Worm (Caenorhabditis elegans) whole organism, young adult: ENCODE results near the gene Y54F10AM.11.

Experiments
- C06A6.2 ChIP-seq: fragments of 200-800 bp; sonication (Bioruptor generic); conservative IDR thresholded peaks from 2 replicates; pipeline ENCODE4 v1.3.6; 2022; ENCODE audit warnings: missing genetic modification characterization, missing compliant biosample characterization
- F10E7.11 ChIP-seq: sonication (generic microtip); optimal IDR thresholded peaks from 2 replicates; lab custom pipeline; 2017; ENCODE audit warnings: mild to moderate bottlenecking, missing genetic modification characterization, moderate library complexity, missing compliant biosample characterization
- F39B2.1 ChIP-seq: fragments of 200-800 bp; sonication (Bioruptor generic); IDR thresholded peaks from 2 replicates; pipeline ENCODE4 v1.3.6; 2022; ENCODE audit warnings: missing genetic modification reagents, missing genetic modification characterization, missing compliant biosample characterization
- K11D2.4 ChIP-seq: fragments of 200-800 bp; sonication (Bioruptor generic); IDR thresholded peaks from 2 replicates; pipeline ENCODE4 v1.3.6; 2022; ENCODE audit warnings: missing genetic modification reagents, missing genetic modification characterization, missing compliant biosample characterization
- K12H6.12 ChIP-seq: fragments of 200-800 bp; sonication (Bioruptor generic); optimal IDR thresholded peaks from 2 replicates; lab custom pipeline; 2018; ENCODE audit warnings: mild to moderate bottlenecking, missing genetic modification characterization, missing compliant biosample characterization
- T26A5.8 ChIP-seq: sonication (generic microtip); optimal IDR thresholded peaks from 2 replicates; lab custom pipeline; 2016; ENCODE audit warnings: missing genetic modification characterization, missing compliant biosample characterization
- Y53G8AR.9 ChIP-seq: fragments of 200-800 bp; sonication (Bioruptor generic); conservative IDR thresholded peaks from 2 replicates; pipeline ENCODE4 v1.3.6; 2022; ENCODE audit warnings: missing genetic modification reagents, missing genetic modification characterization, missing compliant biosample characterization
- Y95B8A.8 ChIP-seq: fragments of 200-800 bp; sonication (Bioruptor generic); IDR thresholded peaks from 2 replicates; pipeline ENCODE4 v1.3.6; 2022; ENCODE audit warnings: missing genetic modification reagents, missing genetic modification characterization, missing compliant biosample characterization
- ZK185.1 ChIP-seq: sonication (generic microtip); optimal IDR thresholded peaks from 2 replicates; lab custom pipeline; 2016; ENCODE audit warnings: mild to moderate bottlenecking, missing genetic modification characterization, missing compliant biosample characterization; ENCODE audit not compliant: poor library complexity, severe bottlenecking
- aptf-3 ChIP-seq: fragments of 200-800 bp; sonication (Bioruptor generic); IDR thresholded peaks from 2 replicates; pipeline ENCODE4 v1.3.6; 2022; ENCODE audit warnings: missing genetic modification characterization, missing compliant biosample characterization
- attf-3 ChIP-seq: fragments of 200-800 bp; sonication (Bioruptor generic); conservative IDR thresholded peaks from 2 replicates; pipeline ENCODE4 v1.3.6; 2022; ENCODE audit warnings: missing genetic modification reagents, missing genetic modification characterization, missing compliant biosample characterization
- cebp-1 ChIP-seq, 2 experiments: fragments of 200-800 bp in 1 of 2; sonication (Bioruptor generic) in 1 of 2; sonication (generic microtip) in 1 of 2; IDR thresholded peaks in 1 of 2; optimal IDR thresholded peaks in 1 of 2; 2 replicates each; pipeline versions ENCODE4 v1.3.6 to Lab custom; 2017 to 2022; ENCODE audit warnings: missing compliant biosample characterization in 2 of 2, missing genetic modification characterization in 2 of 2, mild to moderate bottlenecking in 1 of 2, missing genetic modification reagents in 1 of 2, moderate library complexity in 1 of 2
- ceh-27 ChIP-seq: fragments of 200-800 bp; sonication (Bioruptor generic); optimal IDR thresholded peaks from 2 replicates; lab custom pipeline; 2018; ENCODE audit warnings: mild to moderate bottlenecking, missing genetic modification characterization, moderate library complexity, missing compliant biosample characterization
- ceh-40 ChIP-seq: fragments of 200-800 bp; sonication (Bioruptor generic); IDR thresholded peaks from 2 replicates; pipeline ENCODE4 v1.3.6; 2022; ENCODE audit warnings: missing genetic modification characterization, missing compliant biosample characterization
- egl-18 ChIP-seq: fragments of 200-800 bp; sonication (Bioruptor generic); IDR thresholded peaks from 2 replicates; pipeline ENCODE4 v1.3.6; 2022; ENCODE audit warnings: missing genetic modification reagents, missing genetic modification characterization, missing compliant biosample characterization
- egl-44 ChIP-seq: fragments of 200-800 bp; sonication (Bioruptor generic); IDR thresholded peaks from 2 replicates; pipeline ENCODE4 v1.3.6; 2022; ENCODE audit warnings: missing genetic modification reagents, missing genetic modification characterization, missing compliant biosample characterization
- egrh-3 ChIP-seq: fragments of 200-800 bp; sonication (Bioruptor generic); IDR thresholded peaks from 2 replicates; pipeline ENCODE4 v1.3.6; 2022; ENCODE audit warnings: missing genetic modification reagents, missing genetic modification characterization, missing compliant biosample characterization
- gei-17 ChIP-seq: fragments of 200-800 bp; sonication (Bioruptor generic); optimal IDR thresholded peaks from 2 replicates; lab custom pipeline; 2018; ENCODE audit warnings: mild to moderate bottlenecking, missing genetic modification characterization, missing compliant biosample characterization
- hmg-1.2 ChIP-seq: fragments of 200-800 bp; sonication (Bioruptor generic); IDR thresholded peaks from 2 replicates; pipeline ENCODE4 v1.3.6; 2022; ENCODE audit warnings: missing genetic modification reagents, missing genetic modification characterization, missing compliant biosample characterization
- let-607 ChIP-seq, 2 experiments: fragments of 200-800 bp in 1 of 2; sonication (Bioruptor generic) in 1 of 2; sonication (generic microtip) in 1 of 2; optimal IDR thresholded peaks; 2 replicates each; lab custom pipeline; 2016 to 2018; ENCODE audit warnings: mild to moderate bottlenecking in 2 of 2, missing compliant biosample characterization in 2 of 2, missing genetic modification characterization in 2 of 2, moderate library complexity in 2 of 2, missing genotype in 1 of 2
- lin-35 ChIP-seq, 3 experiments: fragments of 150-350 bp in 2 of 3; sonication (generic microtip) in 1 of 3; optimal IDR thresholded peaks; 2 replicates each; lab custom pipeline; 2014 to 2018; ENCODE audit warnings: missing biosample characterization in 3 of 3, missing genetic modification characterization in 3 of 3, missing genetic modification reagents in 3 of 3
- lin-40 ChIP-seq: sonication (generic microtip); optimal IDR thresholded peaks from 2 replicates; lab custom pipeline; 2016; ENCODE audit warnings: missing genetic modification characterization, mild to moderate bottlenecking, missing compliant biosample characterization, missing genotype, missing genetic modification reagents
- lsy-27 ChIP-seq: sonication (generic microtip); optimal IDR thresholded peaks from 2 replicates; lab custom pipeline; 2017; ENCODE audit warnings: missing genetic modification characterization, mild to moderate bottlenecking, missing compliant biosample characterization, antibody characterized with exemption, missing genotype, borderline replicate concordance; ENCODE audit not compliant: insufficient read depth
- madf-10 ChIP-seq: sonication (generic microtip); optimal IDR thresholded peaks from 2 replicates; lab custom pipeline; 2016; ENCODE audit warnings: mild to moderate bottlenecking, missing genetic modification characterization, missing compliant biosample characterization
- mcd-1 ChIP-seq: fragments of 200-800 bp; sonication (Bioruptor generic); IDR thresholded peaks from 2 replicates; pipeline ENCODE4 v1.3.6; 2022; ENCODE audit warnings: missing genetic modification reagents, missing genetic modification characterization, missing compliant biosample characterization
- mxl-1 ChIP-seq: sonication (generic microtip); optimal IDR thresholded peaks from 2 replicates; lab custom pipeline; 2016; ENCODE audit warnings: missing genetic modification characterization, missing compliant biosample characterization
- nfya-1 ChIP-seq: sonication (generic microtip); optimal IDR thresholded peaks from 2 replicates; lab custom pipeline; 2017; ENCODE audit warnings: antibody characterized with exemption, missing compliant biosample characterization, missing genetic modification characterization, borderline replicate concordance; ENCODE audit not compliant: insufficient read depth
- nfyb-1 ChIP-seq: fragments of 200-800 bp; sonication (Bioruptor generic); IDR thresholded peaks from 2 replicates; pipeline ENCODE4 v1.3.6; 2022; ENCODE audit warnings: missing genetic modification reagents, missing genetic modification characterization, missing compliant biosample characterization
- nhr-120 ChIP-seq: fragments of 200-800 bp; sonication (Bioruptor generic); IDR thresholded peaks from 2 replicates; pipeline ENCODE4 v1.3.6; 2022; ENCODE audit warnings: missing genetic modification characterization, missing compliant biosample characterization
- nhr-27 ChIP-seq: fragments of 200-800 bp; sonication (Bioruptor generic); optimal IDR thresholded peaks from 2 replicates; lab custom pipeline; 2018; ENCODE audit warnings: mild to moderate bottlenecking, missing genetic modification characterization, moderate library complexity, missing compliant biosample characterization
- nhr-80 ChIP-seq: sonication (generic microtip); optimal IDR thresholded peaks from 2 replicates; lab custom pipeline; 2016; ENCODE audit warnings: missing genetic modification characterization, missing compliant biosample characterization
- rcor-1 ChIP-seq: fragments of 200-800 bp; sonication (Bioruptor generic); IDR thresholded peaks from 2 replicates; pipeline ENCODE4 v1.3.6; 2022; ENCODE audit warnings: missing genetic modification reagents, missing genetic modification characterization, missing compliant biosample characterization
- rpc-1 ChIP-seq, 2 experiments: fragments of 150-350 bp in 1 of 2; sonication (generic microtip) in 1 of 2; optimal IDR thresholded peaks; 2 replicates each; lab custom pipeline; 2014 to 2018; ENCODE audit warnings: missing biosample characterization in 1 of 2, missing genetic modification characterization in 1 of 2, missing genetic modification reagents in 1 of 2, missing genotype in 1 of 2
- somi-1 ChIP-seq: fragments of 200-800 bp; sonication (Bioruptor generic); optimal IDR thresholded peaks from 2 replicates; lab custom pipeline; 2018; ENCODE audit warnings: mild to moderate bottlenecking, missing genetic modification characterization, missing compliant biosample characterization
- sptf-2 ChIP-seq: fragments of 200-800 bp; sonication (Bioruptor generic); optimal IDR thresholded peaks from 2 replicates; lab custom pipeline; 2018; ENCODE audit warnings: mild to moderate bottlenecking, missing genetic modification characterization, missing compliant biosample characterization
- xnd-1 ChIP-seq: sonication (generic microtip); optimal IDR thresholded peaks from 2 replicates; lab custom pipeline; 2016; ENCODE audit warnings: missing genotype, missing genetic modification reagents, missing genetic modification characterization, missing compliant biosample characterization
- zfh-2 ChIP-seq: fragments of 200-800 bp; sonication (Bioruptor generic); conservative IDR thresholded peaks from 2 replicates; pipeline ENCODE4 v1.3.6; 2022; ENCODE audit warnings: missing genetic modification reagents, missing genetic modification characterization, missing compliant biosample characterization
- zim-3 ChIP-seq: sonication (generic microtip); optimal IDR thresholded peaks from 2 replicates; lab custom pipeline; 2017; ENCODE audit warnings: mild to moderate bottlenecking, missing genetic modification characterization, moderate library complexity, missing compliant biosample characterization
- ztf-22 ChIP-seq: fragments of 200-800 bp; sonication (Bioruptor generic); optimal IDR thresholded peaks from 2 replicates; lab custom pipeline; 2018; ENCODE audit warnings: mild to moderate bottlenecking, missing genetic modification characterization, moderate library complexity, missing compliant biosample characterization
- ztf-25 ChIP-seq: fragments of 200-800 bp; sonication (Bioruptor generic); IDR thresholded peaks from 2 replicates; pipeline ENCODE4 v1.3.6; 2022; ENCODE audit warnings: missing genetic modification reagents, missing genetic modification characterization, missing compliant biosample characterization
- ztf-26 ChIP-seq: sonication (generic microtip); optimal IDR thresholded peaks from 2 replicates; lab custom pipeline; 2017; ENCODE audit warnings: missing genetic modification characterization, missing compliant biosample characterization
- ztf-3 ChIP-seq: fragments of 200-800 bp; sonication (Bioruptor generic); optimal IDR thresholded peaks from 2 replicates; lab custom pipeline; 2018; ENCODE audit warnings: mild to moderate bottlenecking, missing genetic modification characterization, missing compliant biosample characterization

Gene Y54F10AM.11

DNA sequence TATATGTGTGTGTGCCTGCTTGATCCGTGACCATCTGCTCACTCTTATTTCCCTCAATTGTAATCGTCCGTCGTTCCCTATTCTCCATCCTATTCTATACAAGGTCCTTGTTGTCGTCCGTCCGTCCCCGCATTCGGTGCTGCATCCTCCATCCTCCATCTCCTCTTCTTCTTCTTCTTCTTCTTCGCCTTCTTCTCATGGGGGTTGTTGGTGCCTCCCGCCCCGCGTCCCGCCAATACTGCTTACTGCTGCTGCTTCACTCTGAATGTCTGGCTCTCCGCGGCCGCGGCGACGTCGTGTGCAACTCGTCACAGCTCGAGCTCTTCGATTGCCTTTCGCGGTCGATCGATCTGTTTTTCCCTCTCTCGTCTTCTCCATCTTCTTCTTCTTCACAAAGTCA, 28.7 kb downstream of the Y54F10AM.11 start:
- no peak for TF ChIP-seq attf-3 (GFP tag; lab: Robert Waterston, UW)
- peak; percentile 64; the same call in 1 of the 2 replicates for TF ChIP-seq egrh-3 (GFP tag; lab: Robert Waterston, UW)
- no peak for TF ChIP-seq aptf-3 (GFP tag; lab: Robert Waterston, UW)
- no peak for TF ChIP-seq cebp-1 (GFP tag; IDR thresholded peaks at IDR 0.05; lab: Robert Waterston, UW)
- TF ChIP-seq cebp-1 (tag; optimal IDR thresholded peaks at IDR 0.05; lab: Kevin White, UChicago): peak; percentile 48
- no peak for TF ChIP-seq ztf-26 (tag; lab: Kevin White, UChicago)
- 0 out of 2 replicates have a peak, but pooled peaks have one; percentile 18 for TF ChIP-seq egl-18
- no peak for TF ChIP-seq mxl-1 (tag; lab: Kevin White, UChicago)
- peak; percentile 92 for TF ChIP-seq madf-10 (tag; lab: Kevin White, UChicago)
- TF ChIP-seq nfya-1 (tag; lab: Kevin White, UChicago): no peak
- TF ChIP-seq ztf-22 (GFP tag; lab: Kevin White, UChicago): no peak
- no peak for TF ChIP-seq C06A6.2 (GFP tag; lab: Robert Waterston, UW)
- no peak for TF ChIP-seq sptf-2
- TF ChIP-seq hmg-1.2 (GFP tag; lab: Robert Waterston, UW): peak; percentile 25; the same call in 1 of the 2 replicates
- TF ChIP-seq zfh-2 (GFP tag; lab: Robert Waterston, UW): peak; percentile 94
- peak; percentile 71 for TF ChIP-seq K12H6.12
- no peak for TF ChIP-seq zim-3 (tag; lab: Kevin White, UChicago)

DNA sequence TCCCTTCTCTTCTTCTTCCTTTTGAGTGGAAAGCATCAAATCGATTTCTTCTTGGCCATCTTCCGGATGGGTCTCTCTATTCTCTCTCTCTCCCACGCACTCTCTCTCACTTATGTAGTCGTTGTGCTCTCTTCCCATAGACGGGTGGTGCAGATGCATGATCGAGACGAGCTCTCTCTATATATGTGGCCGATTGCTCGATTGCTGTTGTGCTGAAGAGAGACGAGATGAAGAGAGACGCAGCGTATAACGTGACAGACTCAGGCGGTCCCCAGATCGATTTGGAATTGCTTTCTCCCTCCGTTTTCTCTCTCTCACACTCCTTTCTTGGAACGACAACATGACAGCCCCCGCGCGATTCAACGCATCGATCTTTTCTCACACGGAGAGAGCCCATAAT, 31.1 kb downstream of the Y54F10AM.11 start:
- TF ChIP-seq lin-35 (GFP tag; optimal IDR thresholded peaks at IDR 0.05; lab: Kevin White, UChicago) (peak in 1 of 3 experiments; percentile 9), lin-40 (tag; lab: Kevin White, UChicago) (peak; percentile 32), gei-17 (GFP tag; lab: Kevin White, UChicago) (no peak), hmg-1.2 (GFP tag; lab: Robert Waterston, UW) (peak; percentile 22; the same call in 1 of the 2 replicates), Y95B8A.8 (no peak), rpc-1 (optimal IDR thresholded peaks at IDR 0.05; lab: Kevin White, UChicago) (no peak), rpc-1 (tag; optimal IDR thresholded peaks at IDR 0.05; lab: Kevin White, UChicago) (no peak), ZK185.1 (no peak), T26A5.8 (tag; lab: Kevin White, UChicago) (no peak), cebp-1 (GFP tag; IDR thresholded peaks at IDR 0.05; lab: Robert Waterston, UW) (no peak), cebp-1 (tag; optimal IDR thresholded peaks at IDR 0.05; lab: Kevin White, UChicago) (peak; percentile 23), K12H6.12 (peak; percentile 13), madf-10 (tag; lab: Kevin White, UChicago) (peak; percentile 37), xnd-1 (tag; lab: Kevin White, UChicago) (no peak), zfh-2 (GFP tag; lab: Robert Waterston, UW) (peak; percentile 71), rcor-1 (no peak), F39B2.1 (GFP tag; lab: Robert Waterston, UW) (no peak), nhr-80 (no peak), nfyb-1 (0 out of 2 replicates have a peak, but pooled peaks have one; percentile 38), ceh-27 (GFP tag; lab: Kevin White, UChicago) (peak; percentile 4), ztf-3 (GFP tag; lab: Kevin White, UChicago) (no peak), egl-44 (GFP tag; lab: Robert Waterston, UW) (no peak), F10E7.11 (tag; lab: Kevin White, UChicago) (no peak), lsy-27 (tag; lab: Kevin White, UChicago) (no peak)

DNA sequence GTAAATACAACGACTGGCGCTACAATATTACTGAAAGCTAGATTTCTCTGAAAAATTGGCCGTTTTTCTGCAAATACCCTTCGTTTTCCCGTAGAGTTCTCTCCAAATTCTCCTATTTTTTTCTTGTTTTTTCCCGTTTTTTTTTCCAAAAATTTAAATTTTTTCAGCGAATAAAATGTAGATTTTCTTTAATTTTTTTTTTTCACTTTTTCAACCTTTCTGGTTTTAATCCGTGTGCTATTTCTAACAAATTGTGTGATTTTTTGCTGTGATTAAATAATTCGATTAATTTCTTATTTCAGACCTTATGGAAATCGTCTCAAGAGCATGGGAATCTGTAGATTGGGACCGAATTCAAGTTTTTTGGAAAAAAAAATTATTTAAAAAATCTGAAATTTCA, 33.5 kb downstream of the Y54F10AM.11 start, which contains the start of gene cone-1:
Gene cone-1 (plus strand): TSS at position 301 of the 400 bp plus-strand sequence.
- TF ChIP-seq lsy-27 (tag; lab: Kevin White, UChicago): no peak
- no peak for TF ChIP-seq ztf-25
- no peak for TF ChIP-seq mcd-1 (GFP tag; lab: Robert Waterston, UW)
- no peak for TF ChIP-seq rpc-1 (optimal IDR thresholded peaks at IDR 0.05; lab: Kevin White, UChicago)
- no peak for TF ChIP-seq rpc-1 (tag; optimal IDR thresholded peaks at IDR 0.05; lab: Kevin White, UChicago)
- no peak for TF ChIP-seq let-607 (tag; optimal IDR thresholded peaks at IDR 0.05; lab: Kevin White, UChicago)
- TF ChIP-seq nfya-1 (tag; lab: Kevin White, UChicago): no peak
- no peak for TF ChIP-seq nhr-27 (tag; lab: Kevin White, UChicago)
- no peak for TF ChIP-seq hmg-1.2 (GFP tag; lab: Robert Waterston, UW)
- no peak for TF ChIP-seq K11D2.4 (GFP tag; lab: Robert Waterston, UW)
- no peak for TF ChIP-seq nhr-80
- no peak for TF ChIP-seq ceh-40 (GFP tag; lab: Robert Waterston, UW)
- no peak for TF ChIP-seq Y53G8AR.9
- TF ChIP-seq nhr-120: no peak
- no peak for TF ChIP-seq somi-1 (GFP tag; lab: Kevin White, UChicago)
